Worm (Caenorhabditis elegans) whole organism, L4 larva: ENCODE results near the gene daf-12.

Experiments
- F10B5.3 ChIP-seq: sonication (generic microtip); optimal IDR thresholded peaks from 2 replicates; lab custom pipeline; 2016; ENCODE audit warnings: mild to moderate bottlenecking, missing genetic modification characterization, missing compliant biosample characterization
- F44E2.7 ChIP-seq: fragments of 200-800 bp; sonication (Bioruptor generic); IDR thresholded peaks from 2 replicates; pipeline ENCODE4 v2.1.2; 2022; ENCODE audit warnings: missing genetic modification characterization, missing compliant biosample characterization
- F49E8.2 ChIP-seq: sonication (generic microtip); optimal IDR thresholded peaks from 2 replicates; lab custom pipeline; 2016; ENCODE audit warnings: missing compliant biosample characterization, mild to moderate bottlenecking, missing genetic modification characterization, borderline replicate concordance
- R02D3.7 ChIP-seq: fragments of 150-350 bp; sonication (generic microtip); optimal IDR thresholded peaks from 3 replicates; lab custom pipeline; 2014; ENCODE audit warnings: missing biosample characterization, missing genetic modification characterization
- Y105C5A.15 ChIP-seq: fragments of 200-800 bp; sonication (Bioruptor generic); IDR thresholded peaks from 2 replicates; pipeline ENCODE4 v1.3.6; 2022; ENCODE audit warnings: missing genetic modification characterization, missing compliant biosample characterization
- ZK337.2 ChIP-seq: fragments of 200-800 bp; sonication (Bioruptor generic); IDR thresholded peaks from 2 replicates; pipeline ENCODE4 v1.3.6; 2022; ENCODE audit warnings: missing genetic modification reagents, missing genetic modification characterization, missing compliant biosample characterization
- arid-1 ChIP-seq: fragments of 200-800 bp; sonication (Bioruptor generic); conservative IDR thresholded peaks from 2 replicates; pipeline ENCODE4 v1.3.6; 2022; ENCODE audit warnings: missing genetic modification reagents, missing genetic modification characterization, missing compliant biosample characterization
- ceh-20 ChIP-seq: fragments of 200-800 bp; sonication (Bioruptor generic); IDR thresholded peaks from 2 replicates; pipeline ENCODE4 v1.3.6; 2022; ENCODE audit warnings: missing genetic modification reagents, missing genetic modification characterization, missing compliant biosample characterization
- ceh-28 ChIP-seq: fragments of 150-350 bp; optimal IDR thresholded peaks from 2 replicates; lab custom pipeline; 2014; ENCODE audit warnings: missing biosample characterization, missing genetic modification reagents, missing genetic modification characterization
- ceh-44 ChIP-seq: fragments of 200-800 bp; sonication (Bioruptor generic); IDR thresholded peaks from 2 replicates; pipeline ENCODE4 v1.3.6; 2022; ENCODE audit warnings: missing genetic modification reagents, missing genetic modification characterization, missing compliant biosample characterization
- ceh-62 ChIP-seq: sonication (generic microtip); optimal IDR thresholded peaks from 2 replicates; lab custom pipeline; 2017; ENCODE audit warnings: missing biosample characterization, missing genetic modification characterization
- ceh-82 ChIP-seq: sonication (generic microtip); optimal IDR thresholded peaks from 2 replicates; lab custom pipeline; 2017; ENCODE audit warnings: missing biosample characterization, missing genetic modification characterization
- cey-2 ChIP-seq: sonication (generic microtip); optimal IDR thresholded peaks from 3 replicates; lab custom pipeline; 2017; ENCODE audit warnings: missing genetic modification characterization, mild to moderate bottlenecking, missing compliant biosample characterization, antibody characterized with exemption, borderline replicate concordance; ENCODE audit not compliant: insufficient read depth
- ctbp-1 ChIP-seq: fragments of 200-800 bp; sonication (Bioruptor generic); IDR thresholded peaks from 2 replicates; pipeline ENCODE4 v1.3.6; 2022; ENCODE audit warnings: missing genetic modification reagents, missing genetic modification characterization, missing compliant biosample characterization
- daf-19 ChIP-seq: fragments of 200-800 bp; sonication (Bioruptor generic); conservative IDR thresholded peaks from 2 replicates; pipeline ENCODE4 v1.3.6; 2022; ENCODE audit warnings: missing genetic modification characterization, missing compliant biosample characterization
- dmd-6 ChIP-seq: fragments of 200-800 bp; sonication (Bioruptor generic); IDR thresholded peaks from 2 replicates; pipeline ENCODE4 v1.3.6; 2022; ENCODE audit warnings: missing genetic modification reagents, missing genetic modification characterization, missing compliant biosample characterization
- dmd-9 ChIP-seq: fragments of 200-800 bp; sonication (Bioruptor generic); IDR thresholded peaks from 2 replicates; pipeline ENCODE4 v1.3.6; 2022; ENCODE audit warnings: missing genetic modification reagents, missing genetic modification characterization, missing compliant biosample characterization
- dpl-1 ChIP-seq: fragments of 150-350 bp; optimal IDR thresholded peaks from 2 replicates; lab custom pipeline; 2014; ENCODE audit warnings: missing biosample characterization, missing genetic modification reagents, missing genetic modification characterization
- duxl-1 ChIP-seq: sonication (generic microtip); optimal IDR thresholded peaks from 2 replicates; lab custom pipeline; 2016; ENCODE audit warnings: mild to moderate bottlenecking, missing genetic modification characterization, moderate library complexity, missing compliant biosample characterization; ENCODE audit not compliant: poor library complexity
- egl-27 ChIP-seq: sonication (generic microtip); optimal IDR thresholded peaks from 3 replicates; lab custom pipeline; 2017; ENCODE audit warnings: missing biosample characterization, missing genetic modification reagents, missing genetic modification characterization
- egl-43 ChIP-seq: fragments of 200-800 bp; sonication (Bioruptor generic); IDR thresholded peaks from 2 replicates; pipeline ENCODE4 v1.3.6; 2022; ENCODE audit warnings: missing genetic modification reagents, missing genetic modification characterization, missing compliant biosample characterization
- gei-8 ChIP-seq: fragments of 200-800 bp; sonication (Bioruptor generic); optimal IDR thresholded peaks from 2 replicates; lab custom pipeline; 2018; ENCODE audit warnings: mild to moderate bottlenecking, missing genetic modification characterization, missing compliant biosample characterization
- hlh-11 ChIP-seq: fragments of 200-800 bp; sonication (Bioruptor generic); optimal IDR thresholded peaks from 2 replicates; lab custom pipeline; 2018; ENCODE audit warnings: mild to moderate bottlenecking, missing genetic modification characterization, missing compliant biosample characterization
- hmg-1.1 ChIP-seq: fragments of 200-800 bp; sonication (Bioruptor generic); IDR thresholded peaks from 2 replicates; pipeline ENCODE4 v1.3.6; 2022; ENCODE audit warnings: missing genetic modification reagents, missing genetic modification characterization, missing compliant biosample characterization
- lim-7 ChIP-seq: fragments of 200-800 bp; sonication (Bioruptor generic); IDR thresholded peaks from 2 replicates; pipeline ENCODE4 v1.3.6; 2022; ENCODE audit warnings: missing genetic modification characterization, missing compliant biosample characterization
- lin-1 ChIP-seq: fragments of 200-800 bp; sonication (Bioruptor generic); IDR thresholded peaks from 2 replicates; pipeline ENCODE4 v1.3.6; 2022; ENCODE audit warnings: missing genetic modification reagents, missing genetic modification characterization, missing compliant biosample characterization
- lin-15B ChIP-seq: fragments of 150-350 bp; sonication (generic microtip); optimal IDR thresholded peaks from 3 replicates; lab custom pipeline; 2014; ENCODE audit warnings: missing biosample characterization, missing genetic modification characterization
- lsy-2 ChIP-seq, 2 experiments: fragments of 150-350 bp in 1 of 2; sonication (generic microtip) in 1 of 2; optimal IDR thresholded peaks; 2 replicates each; lab custom pipeline; 2014 to 2017; ENCODE audit warnings: missing biosample characterization in 2 of 2, missing genetic modification characterization in 2 of 2
- madf-5 ChIP-seq, 2 experiments: fragments of 200-800 bp; sonication (Bioruptor generic); IDR thresholded peaks; 2 replicates each; pipeline ENCODE4 v1.3.6; 2022; ENCODE audit warnings: missing compliant biosample characterization in 2 of 2, missing genetic modification characterization in 2 of 2
- madf-9 ChIP-seq: fragments of 200-800 bp; sonication (Bioruptor generic); conservative IDR thresholded peaks from 2 replicates; pipeline ENCODE4 v1.3.6; 2022; ENCODE audit warnings: missing genetic modification reagents, missing genetic modification characterization, missing compliant biosample characterization
- mdl-1 ChIP-seq, 2 experiments: fragments of 150-350 bp in 1 of 2; sonication (generic microtip) in 1 of 2; optimal IDR thresholded peaks; 2 replicates each; lab custom pipeline; 2014 to 2017; ENCODE audit warnings: missing biosample characterization in 2 of 2, missing genetic modification characterization in 2 of 2
- mdt-29 ChIP-seq: fragments of 200-800 bp; sonication (Bioruptor generic); IDR thresholded peaks from 2 replicates; pipeline ENCODE4 v1.3.6; 2022; ENCODE audit warnings: missing genetic modification reagents, missing genetic modification characterization, missing compliant biosample characterization
- mep-1 ChIP-seq: fragments of 150-350 bp; sonication (generic microtip); optimal IDR thresholded peaks from 3 replicates; lab custom pipeline; 2014; ENCODE audit warnings: missing biosample characterization, missing genetic modification characterization
- mes-2 ChIP-seq: sonication (generic microtip); optimal IDR thresholded peaks from 2 replicates; lab custom pipeline; 2016; ENCODE audit warnings: missing genotype, mild to moderate bottlenecking, missing genetic modification characterization, missing compliant biosample characterization; ENCODE audit not compliant: poor library complexity, severe bottlenecking
- nhr-111 ChIP-seq: fragments of 200-800 bp; sonication (Bioruptor generic); optimal IDR thresholded peaks from 2 replicates; lab custom pipeline; 2018; ENCODE audit warnings: mild to moderate bottlenecking, missing genetic modification characterization, missing compliant biosample characterization
- nhr-28 ChIP-seq: fragments of 150-350 bp; optimal IDR thresholded peaks from 2 replicates; lab custom pipeline; 2014; ENCODE audit warnings: missing biosample characterization, missing genetic modification characterization
- nhr-41 ChIP-seq: fragments of 200-800 bp; sonication (Bioruptor generic); IDR thresholded peaks from 2 replicates; pipeline ENCODE4 v1.3.6; 2022; ENCODE audit warnings: missing genetic modification reagents, missing genetic modification characterization, missing compliant biosample characterization
- nhr-48 ChIP-seq: sonication (generic microtip); optimal IDR thresholded peaks from 2 replicates; lab custom pipeline; 2016; ENCODE audit warnings: mild to moderate bottlenecking, missing genetic modification characterization, missing compliant biosample characterization
- nhr-77 ChIP-seq: fragments of 150-350 bp; optimal IDR thresholded peaks from 2 replicates; lab custom pipeline; 2014; ENCODE audit warnings: missing biosample characterization, missing genetic modification characterization
- pha-4 ChIP-seq, 2 experiments: fragments of 150-350 bp in 1 of 2; fragments of 200-800 bp in 1 of 2; sonication (Bioruptor generic) in 1 of 2; IDR thresholded peaks in 1 of 2; optimal IDR thresholded peaks in 1 of 2; 2 replicates each; pipeline versions ENCODE4 v1.3.6 to Lab custom; 2014 to 2022; ENCODE audit warnings: missing genetic modification characterization in 2 of 2, missing genetic modification reagents in 2 of 2, missing biosample characterization in 1 of 2, missing compliant biosample characterization in 1 of 2
- php-3 ChIP-seq: fragments of 200-800 bp; sonication (Bioruptor generic); IDR thresholded peaks from 2 replicates; pipeline ENCODE4 v1.3.6; 2022; ENCODE audit warnings: missing genetic modification reagents, missing genetic modification characterization, missing compliant biosample characterization
- pqm-1 ChIP-seq: sonication (generic microtip); optimal IDR thresholded peaks from 2 replicates; lab custom pipeline; 2017; ENCODE audit warnings: missing biosample characterization, missing genetic modification characterization
- saeg-2 ChIP-seq: fragments of 200-800 bp; sonication (Bioruptor generic); IDR thresholded peaks from 2 replicates; pipeline ENCODE4 v1.3.6; 2022; ENCODE audit warnings: missing genetic modification reagents, missing genetic modification characterization, missing compliant biosample characterization
- unc-62 ChIP-seq, 3 experiments: fragments of 150-350 bp in 1 of 3; sonication (generic microtip); optimal IDR thresholded peaks in 2 of 3; peaks in 1 of 3; 1 replicate in 1 of 3; 2 replicates in 2 of 3; lab custom pipeline; 2014 to 2017; ENCODE audit warnings: missing biosample characterization in 3 of 3, missing genetic modification characterization in 3 of 3, missing genetic modification reagents in 3 of 3, missing genotype in 1 of 3
- zfp-3 ChIP-seq: fragments of 200-800 bp; sonication (Bioruptor generic); conservative IDR thresholded peaks from 2 replicates; pipeline ENCODE4 v1.3.6; 2022; ENCODE audit warnings: missing genetic modification reagents, missing genetic modification characterization, missing compliant biosample characterization
- ztf-11 ChIP-seq: fragments of 150-350 bp; optimal IDR thresholded peaks from 2 replicates; lab custom pipeline; 2014; ENCODE audit warnings: missing biosample characterization, missing genetic modification characterization
- ztf-7 ChIP-seq: fragments of 150-350 bp; optimal IDR thresholded peaks from 2 replicates; lab custom pipeline; 2014; ENCODE audit warnings: missing biosample characterization, missing genetic modification characterization

Gene daf-12

ce11 chrX:10681698-10682097 lies 46.0 kb downstream of the daf-12 start, which contains the start of gene phf-31:
Gene phf-31 (plus strand): TSS chrX:10681998.
- no peak for TF ChIP-seq daf-19 (GFP tag; lab: Robert Waterston, UW)
- no peak for TF ChIP-seq saeg-2
- no peak for TF ChIP-seq hmg-1.1
- no peak for TF ChIP-seq gei-8 (GFP tag; lab: Kevin White, UChicago)
- TF ChIP-seq dpl-1 (GFP tag; lab: Kevin White, UChicago): no peak
- no peak for TF ChIP-seq duxl-1 (tag; lab: Kevin White, UChicago)
- TF ChIP-seq lin-15B (tag; lab: Kevin White, UChicago): no peak
- no peak for TF ChIP-seq madf-9 (GFP tag; lab: Robert Waterston, UW)
- TF ChIP-seq dmd-6 (GFP tag; lab: Robert Waterston, UW): no peak
- TF ChIP-seq zfp-3 (GFP tag; lab: Robert Waterston, UW): no peak
- no peak for TF ChIP-seq arid-1 (GFP tag; lab: Robert Waterston, UW)

ce11 chrX:10684533-10684932 lies 48.8 kb downstream of the daf-12 start:
- TF ChIP-seq ceh-44 (GFP tag; lab: Robert Waterston, UW): no peak
- no peak for TF ChIP-seq R02D3.7 (tag; lab: Kevin White, UChicago)
- TF ChIP-seq lin-15B (tag; lab: Kevin White, UChicago): no peak
- no peak for TF ChIP-seq F44E2.7 (GFP tag; lab: Robert Waterston, UW)
- no peak for TF ChIP-seq lim-7 (GFP tag; lab: Robert Waterston, UW)
- no peak for TF ChIP-seq dpl-1 (GFP tag; lab: Kevin White, UChicago)
- TF ChIP-seq ceh-20 (GFP tag; lab: Robert Waterston, UW): no peak
- TF ChIP-seq nhr-48: no peak
- TF ChIP-seq mep-1 (tag; lab: Kevin White, UChicago): peak; percentile 60
- TF ChIP-seq dmd-9 (GFP tag; lab: Robert Waterston, UW): no peak
- TF ChIP-seq mes-2 (tag; lab: Kevin White, UChicago): peak; percentile 40
- no peak for TF ChIP-seq gei-8 (GFP tag; lab: Kevin White, UChicago)
- no peak for TF ChIP-seq ctbp-1 (GFP tag; lab: Robert Waterston, UW)
- TF ChIP-seq nhr-41 (GFP tag; lab: Robert Waterston, UW): no peak
- no peak for TF ChIP-seq nhr-111 (GFP tag; lab: Kevin White, UChicago)
- no peak for TF ChIP-seq madf-9 (GFP tag; lab: Robert Waterston, UW)
- no peak for TF ChIP-seq php-3 (GFP tag; lab: Robert Waterston, UW)
- no peak for TF ChIP-seq mdt-29 (GFP tag; lab: Robert Waterston, UW)
- no peak for TF ChIP-seq lin-1 (GFP tag; lab: Robert Waterston, UW)
- TF ChIP-seq mdl-1 (tag; optimal IDR thresholded peaks at IDR 0.05; lab: Kevin White, UChicago): peak in 1 of 2 experiments; percentile 61
- peak in 1 of 2 experiments; percentile 40 for TF ChIP-seq lsy-2 (tag; optimal IDR thresholded peaks at IDR 0.05; lab: Kevin White, UChicago)
- TF ChIP-seq ceh-82 (tag; lab: Kevin White, UChicago): no peak
- TF ChIP-seq madf-5 (GFP tag; IDR thresholded peaks at IDR 0.05; lab: Robert Waterston, UW): no peak
- no peak for TF ChIP-seq cey-2 (tag; lab: Kevin White, UChicago)
- peak; percentile 30 for TF ChIP-seq ztf-7
- no peak for TF ChIP-seq F10B5.3 (tag; lab: Kevin White, UChicago)
- TF ChIP-seq ZK337.2: no peak
- TF ChIP-seq nhr-77 (tag; lab: Kevin White, UChicago): peak; percentile 17
- no peak for TF ChIP-seq unc-62 (GFP tag; optimal IDR thresholded peaks at IDR 0.05 in 1 of 2; lab: Kevin White, UChicago)
- no peak for TF ChIP-seq unc-62 (tag; optimal IDR thresholded peaks at IDR 0.05; lab: Kevin White, UChicago)
- no peak for TF ChIP-seq Y105C5A.15 (GFP tag; lab: Robert Waterston, UW)
- TF ChIP-seq ztf-11 (tag; lab: Kevin White, UChicago): no peak
- TF ChIP-seq pha-4 (GFP tag; IDR thresholded peaks at IDR 0.05; lab: Robert Waterston, UW): no peak
- TF ChIP-seq pha-4 (tag; optimal IDR thresholded peaks at IDR 0.05; lab: Kevin White, UChicago): no peak
- TF ChIP-seq hlh-11 (tag; lab: Kevin White, UChicago): peak; percentile 84
- TF ChIP-seq F49E8.2 (tag; lab: Kevin White, UChicago): no peak
- no peak for TF ChIP-seq ceh-62 (tag; lab: Kevin White, UChicago)
- no peak for TF ChIP-seq saeg-2
- TF ChIP-seq egl-43 (GFP tag; lab: Robert Waterston, UW): no peak
- no peak for TF ChIP-seq egl-27 (tag; lab: Kevin White, UChicago)
- TF ChIP-seq nhr-28 (tag; lab: Kevin White, UChicago): peak; percentile 84
- peak; percentile 49 for TF ChIP-seq ceh-28 (tag; lab: Kevin White, UChicago)
- TF ChIP-seq arid-1 (GFP tag; lab: Robert Waterston, UW): no peak
- TF ChIP-seq pqm-1: no peak
